Fruit fly (Drosophila melanogaster) Kc167 (cell line): ENCODE data around the gene poe.

Experiments
- Sin3A ChIP-seq: fragments of >200 bp; optimal IDR thresholded peaks from 2 replicates; lab custom pipeline; 2018; ENCODE audit warnings: missing external identifiers
- h ChIP-seq: fragments of >200 bp; optimal IDR thresholded peaks from 3 replicates; lab custom pipeline; 2018; ENCODE audit warnings: missing external identifiers
- insv ChIP-seq: fragments of >200 bp; optimal IDR thresholded peaks from 3 replicates; lab custom pipeline; 2018; ENCODE audit warnings: missing external identifiers
- psq ChIP-seq: fragments of >200 bp; optimal IDR thresholded peaks from 2 replicates; lab custom pipeline; 2017; ENCODE audit warnings: missing external identifiers

- TF ChIP-seq h (no peak), psq (lab: Kevin White, UChicago) (no peak), insv (lab: Kevin White, UChicago) (no peak), Sin3A (lab: Kevin White, UChicago) (no peak)
Measured at dm6 chr2L:8087468-8087789, 16.0 kb upstream of the poe start.
